Worm (Caenorhabditis elegans) whole organism, L4 larva: ENCODE results near the gene mmcm-1.

ENCODE experiments used
- F10B5.3 ChIP-seq: sonication (generic microtip); optimal IDR thresholded peaks from 2 replicates; lab custom pipeline; 2016; ENCODE audit warnings: mild to moderate bottlenecking, missing genetic modification characterization, missing compliant biosample characterization
- F26F4.8 ChIP-seq: fragments of 200-800 bp; sonication (Bioruptor generic); conservative IDR thresholded peaks from 2 replicates; pipeline ENCODE4 v1.3.6; 2022; ENCODE audit warnings: missing genetic modification characterization, missing compliant biosample characterization
- F49E8.2 ChIP-seq: sonication (generic microtip); optimal IDR thresholded peaks from 2 replicates; lab custom pipeline; 2016; ENCODE audit warnings: missing compliant biosample characterization, mild to moderate bottlenecking, missing genetic modification characterization, borderline replicate concordance
- R02D3.7 ChIP-seq: fragments of 150-350 bp; sonication (generic microtip); optimal IDR thresholded peaks from 3 replicates; lab custom pipeline; 2014; ENCODE audit warnings: missing biosample characterization, missing genetic modification characterization
- T20F7.1 ChIP-seq: fragments of 200-800 bp; sonication (Bioruptor generic); optimal IDR thresholded peaks from 2 replicates; lab custom pipeline; 2018; ENCODE audit warnings: mild to moderate bottlenecking, missing genetic modification characterization, missing compliant biosample characterization
- T26A8.4 ChIP-seq: fragments of 200-800 bp; sonication (Bioruptor generic); IDR thresholded peaks from 2 replicates; pipeline ENCODE4 v1.3.6; 2022; ENCODE audit warnings: missing genetic modification characterization, missing compliant biosample characterization
- Y105C5A.15 ChIP-seq: fragments of 200-800 bp; sonication (Bioruptor generic); IDR thresholded peaks from 2 replicates; pipeline ENCODE4 v1.3.6; 2022; ENCODE audit warnings: missing genetic modification characterization, missing compliant biosample characterization
- Y75B8A.6 ChIP-seq: fragments of 200-800 bp; sonication (Bioruptor generic); IDR thresholded peaks from 2 replicates; pipeline ENCODE4 v1.3.6; 2022; ENCODE audit warnings: missing genetic modification reagents, missing genetic modification characterization, missing compliant biosample characterization
- ZK546.5 ChIP-seq, 2 experiments: sonication (generic microtip); optimal IDR thresholded peaks; 2 replicates each; lab custom pipeline; 2017; ENCODE audit warnings: missing biosample characterization in 2 of 2, missing genetic modification characterization in 2 of 2
- aha-1 ChIP-seq: fragments of 150-350 bp; peaks from one replicate; lab custom pipeline; 2014; ENCODE audit warnings: missing biosample characterization, missing genetic modification characterization
- ama-1 ChIP-seq: fragments of 150-350 bp; optimal IDR thresholded peaks from 2 replicates; lab custom pipeline; 2014; ENCODE audit warnings: inconsistent platforms, mixed read lengths
- arid-1 ChIP-seq: fragments of 200-800 bp; sonication (Bioruptor generic); conservative IDR thresholded peaks from 2 replicates; pipeline ENCODE4 v1.3.6; 2022; ENCODE audit warnings: missing genetic modification reagents, missing genetic modification characterization, missing compliant biosample characterization
- ces-1 ChIP-seq: fragments of 150-350 bp; sonication (generic microtip); optimal IDR thresholded peaks from 4 replicates; lab custom pipeline; 2014; ENCODE audit warnings: missing biosample characterization, missing genetic modification reagents, missing genetic modification characterization
- daf-16 ChIP-seq, 3 experiments: sonication (generic microtip); optimal IDR thresholded peaks; 2 replicates each; lab custom pipeline; 2016 to 2017; ENCODE audit warnings: missing genetic modification characterization in 3 of 3, missing genetic modification reagents in 3 of 3, mild to moderate bottlenecking in 2 of 3, missing compliant biosample characterization in 2 of 3, missing biosample characterization in 1 of 3, moderate library complexity in 1 of 3
- dmd-8 ChIP-seq: fragments of 200-800 bp; sonication (Bioruptor generic); IDR thresholded peaks from 2 replicates; pipeline ENCODE4 v1.3.6; 2022; ENCODE audit warnings: missing genetic modification characterization, missing compliant biosample characterization
- dve-1 ChIP-seq: sonication (generic microtip); optimal IDR thresholded peaks from 2 replicates; lab custom pipeline; 2017; ENCODE audit warnings: antibody characterized with exemption, mild to moderate bottlenecking, missing genetic modification characterization, missing compliant biosample characterization; ENCODE audit not compliant: insufficient read depth
- egl-43 ChIP-seq: fragments of 200-800 bp; sonication (Bioruptor generic); IDR thresholded peaks from 2 replicates; pipeline ENCODE4 v1.3.6; 2022; ENCODE audit warnings: missing genetic modification reagents, missing genetic modification characterization, missing compliant biosample characterization
- hif-1 ChIP-seq, 2 experiments: sonication (generic microtip); optimal IDR thresholded peaks; 2 replicates each; lab custom pipeline; 2016 to 2017; ENCODE audit warnings: missing compliant biosample characterization in 2 of 2, missing genetic modification characterization in 2 of 2, missing genetic modification reagents in 2 of 2, missing genotype in 2 of 2, mild to moderate bottlenecking in 1 of 2
- hlh-11 ChIP-seq: fragments of 200-800 bp; sonication (Bioruptor generic); optimal IDR thresholded peaks from 2 replicates; lab custom pipeline; 2018; ENCODE audit warnings: mild to moderate bottlenecking, missing genetic modification characterization, missing compliant biosample characterization
- lin-1 ChIP-seq: fragments of 200-800 bp; sonication (Bioruptor generic); IDR thresholded peaks from 2 replicates; pipeline ENCODE4 v1.3.6; 2022; ENCODE audit warnings: missing genetic modification reagents, missing genetic modification characterization, missing compliant biosample characterization
- lin-15B ChIP-seq: fragments of 150-350 bp; sonication (generic microtip); optimal IDR thresholded peaks from 3 replicates; lab custom pipeline; 2014; ENCODE audit warnings: missing biosample characterization, missing genetic modification characterization
- lir-3 ChIP-seq: sonication (generic microtip); optimal IDR thresholded peaks from 2 replicates; lab custom pipeline; 2016; ENCODE audit warnings: mild to moderate bottlenecking, missing genetic modification characterization, missing compliant biosample characterization
- lsy-2 ChIP-seq, 2 experiments: fragments of 150-350 bp in 1 of 2; sonication (generic microtip) in 1 of 2; optimal IDR thresholded peaks; 2 replicates each; lab custom pipeline; 2014 to 2017; ENCODE audit warnings: missing biosample characterization in 2 of 2, missing genetic modification characterization in 2 of 2
- madf-5 ChIP-seq, 2 experiments: fragments of 200-800 bp; sonication (Bioruptor generic); IDR thresholded peaks; 2 replicates each; pipeline ENCODE4 v1.3.6; 2022; ENCODE audit warnings: missing compliant biosample characterization in 2 of 2, missing genetic modification characterization in 2 of 2
- mdt-29 ChIP-seq: fragments of 200-800 bp; sonication (Bioruptor generic); IDR thresholded peaks from 2 replicates; pipeline ENCODE4 v1.3.6; 2022; ENCODE audit warnings: missing genetic modification reagents, missing genetic modification characterization, missing compliant biosample characterization
- mep-1 ChIP-seq: fragments of 150-350 bp; sonication (generic microtip); optimal IDR thresholded peaks from 3 replicates; lab custom pipeline; 2014; ENCODE audit warnings: missing biosample characterization, missing genetic modification characterization
- mxl-2 ChIP-seq: fragments of 200-800 bp; sonication (Bioruptor generic); conservative IDR thresholded peaks from 2 replicates; pipeline ENCODE4 v1.3.6; 2022; ENCODE audit warnings: missing genetic modification reagents, missing genetic modification characterization, missing compliant biosample characterization
- mxl-3 ChIP-seq: fragments of 200-800 bp; sonication (Bioruptor generic); optimal IDR thresholded peaks from 2 replicates; lab custom pipeline; 2018; ENCODE audit warnings: mild to moderate bottlenecking, missing genetic modification characterization, missing compliant biosample characterization
- nhr-102 ChIP-seq: sonication (generic microtip); optimal IDR thresholded peaks from 2 replicates; lab custom pipeline; 2016; ENCODE audit warnings: mild to moderate bottlenecking, missing genetic modification characterization, moderate library complexity, missing compliant biosample characterization
- nhr-111 ChIP-seq: fragments of 200-800 bp; sonication (Bioruptor generic); optimal IDR thresholded peaks from 2 replicates; lab custom pipeline; 2018; ENCODE audit warnings: mild to moderate bottlenecking, missing genetic modification characterization, missing compliant biosample characterization
- nhr-28 ChIP-seq: fragments of 150-350 bp; optimal IDR thresholded peaks from 2 replicates; lab custom pipeline; 2014; ENCODE audit warnings: missing biosample characterization, missing genetic modification characterization
- nhr-41 ChIP-seq: fragments of 200-800 bp; sonication (Bioruptor generic); IDR thresholded peaks from 2 replicates; pipeline ENCODE4 v1.3.6; 2022; ENCODE audit warnings: missing genetic modification reagents, missing genetic modification characterization, missing compliant biosample characterization
- nhr-48 ChIP-seq: sonication (generic microtip); optimal IDR thresholded peaks from 2 replicates; lab custom pipeline; 2016; ENCODE audit warnings: mild to moderate bottlenecking, missing genetic modification characterization, missing compliant biosample characterization
- nhr-6 ChIP-seq: fragments of 150-350 bp; optimal IDR thresholded peaks from 2 replicates; lab custom pipeline; 2014; ENCODE audit warnings: missing biosample characterization, missing genetic modification characterization
- pqm-1 ChIP-seq: sonication (generic microtip); optimal IDR thresholded peaks from 2 replicates; lab custom pipeline; 2017; ENCODE audit warnings: missing biosample characterization, missing genetic modification characterization
- saeg-2 ChIP-seq: fragments of 200-800 bp; sonication (Bioruptor generic); IDR thresholded peaks from 2 replicates; pipeline ENCODE4 v1.3.6; 2022; ENCODE audit warnings: missing genetic modification reagents, missing genetic modification characterization, missing compliant biosample characterization
- sdz-12 ChIP-seq: fragments of 200-800 bp; sonication (Bioruptor generic); optimal IDR thresholded peaks from 2 replicates; lab custom pipeline; 2018; ENCODE audit warnings: mild to moderate bottlenecking, missing genetic modification characterization, missing compliant biosample characterization
- skn-1 ChIP-seq: fragments of 150-350 bp; optimal IDR thresholded peaks from 2 replicates; lab custom pipeline; 2014; ENCODE audit warnings: missing biosample characterization, missing genetic modification characterization
- snpc-1.2 ChIP-seq: fragments of 200-800 bp; sonication (Bioruptor generic); IDR thresholded peaks from 2 replicates; pipeline ENCODE4 v1.3.6; 2022; ENCODE audit warnings: missing genetic modification reagents, missing genetic modification characterization, missing compliant biosample characterization
- spr-3 ChIP-seq: fragments of 200-800 bp; sonication (Bioruptor generic); optimal IDR thresholded peaks from 2 replicates; lab custom pipeline; 2018; ENCODE audit warnings: mild to moderate bottlenecking, missing genetic modification characterization, missing compliant biosample characterization
- tag-97 ChIP-seq: fragments of 200-800 bp; sonication (Bioruptor generic); IDR thresholded peaks from 2 replicates; pipeline ENCODE4 v1.3.6; 2022; ENCODE audit warnings: missing genetic modification characterization, missing compliant biosample characterization
- tra-1 ChIP-seq: fragments of 200-800 bp; sonication (Bioruptor generic); IDR thresholded peaks from 2 replicates; pipeline ENCODE4 v1.3.6; 2022; ENCODE audit warnings: missing genetic modification reagents, missing genetic modification characterization, missing compliant biosample characterization
- unc-62 ChIP-seq, 3 experiments: fragments of 150-350 bp in 1 of 3; sonication (generic microtip); optimal IDR thresholded peaks in 2 of 3; peaks in 1 of 3; 1 replicate in 1 of 3; 2 replicates in 2 of 3; lab custom pipeline; 2014 to 2017; ENCODE audit warnings: missing biosample characterization in 3 of 3, missing genetic modification characterization in 3 of 3, missing genetic modification reagents in 3 of 3, missing genotype in 1 of 3
- zfp-2 ChIP-seq: sonication (generic microtip); optimal IDR thresholded peaks from 2 replicates; lab custom pipeline; 2016; ENCODE audit warnings: mild to moderate bottlenecking, missing genetic modification characterization, missing compliant biosample characterization
- zfp-3 ChIP-seq: fragments of 200-800 bp; sonication (Bioruptor generic); conservative IDR thresholded peaks from 2 replicates; pipeline ENCODE4 v1.3.6; 2022; ENCODE audit warnings: missing genetic modification reagents, missing genetic modification characterization, missing compliant biosample characterization
- zip-11 ChIP-seq: fragments of 200-800 bp; sonication (Bioruptor generic); IDR thresholded peaks from 2 replicates; pipeline ENCODE4 v1.3.6; 2022; ENCODE audit warnings: missing genetic modification characterization, missing compliant biosample characterization

mmcm-1 gene

ce11 chrIII:3908205-3908604 is 718 bp upstream of the mmcm-1 start (continued):
- TF ChIP-seq nhr-41 (GFP tag; lab: Robert Waterston, UW) (no peak), zip-11 (GFP tag; lab: Robert Waterston, UW) (no peak), nhr-48 (tag; lab: Kevin White, UChicago) (no peak), F10B5.3 (tag; lab: Kevin White, UChicago) (no peak), nhr-102 (tag; lab: Kevin White, UChicago) (no peak), pqm-1 (no peak), dmd-8 (no peak), spr-3 (no peak), skn-1 (tag; lab: Kevin White, UChicago) (no peak), R02D3.7 (tag; lab: Kevin White, UChicago) (no peak), nhr-28 (tag; lab: Kevin White, UChicago) (peak; percentile 98), saeg-2 (GFP tag; lab: Robert Waterston, UW) (no peak), ZK546.5 (tag; optimal IDR thresholded peaks at IDR 0.05; lab: Kevin White, UChicago) (no peak), Y105C5A.15 (GFP tag; lab: Robert Waterston, UW) (no peak), lin-1 (GFP tag; lab: Robert Waterston, UW) (no peak), mxl-2 (GFP tag; lab: Robert Waterston, UW) (no peak), lin-15B (tag; lab: Kevin White, UChicago) (no peak), nhr-111 (GFP tag; lab: Kevin White, UChicago) (no peak), zfp-3 (GFP tag; lab: Robert Waterston, UW) (no peak), snpc-1.2 (GFP tag; lab: Robert Waterston, UW) (no peak), lir-3 (tag; lab: Kevin White, UChicago) (no peak), F49E8.2 (tag; lab: Kevin White, UChicago) (no peak), dve-1 (tag; lab: Kevin White, UChicago) (peak; percentile 62), tag-97 (GFP tag; lab: Robert Waterston, UW) (no peak), ces-1 (GFP tag; lab: Kevin White, UChicago) (no peak), aha-1 (tag; lab: Kevin White, UChicago) (peak; percentile 100)

- no peak for TF ChIP-seq zfp-2 (tag; lab: Kevin White, UChicago)
- TF ChIP-seq mxl-3 (GFP tag; lab: Kevin White, UChicago): no peak
- TF ChIP-seq snpc-1.2 (GFP tag; lab: Robert Waterston, UW): no peak
- TF ChIP-seq dmd-8: no peak
- no peak for TF ChIP-seq unc-62 (GFP tag; optimal IDR thresholded peaks at IDR 0.05 in 1 of 2; lab: Kevin White, UChicago)
- no peak for TF ChIP-seq unc-62 (tag; optimal IDR thresholded peaks at IDR 0.05; lab: Kevin White, UChicago)
- TF ChIP-seq sdz-12 (GFP tag; lab: Kevin White, UChicago): no peak
Measured at ce11 chrIII:3906481-3906880, 1.0 kb downstream of the mmcm-1 start.

ce11 chrIII:3902588-3903325 is 4.7 kb downstream of the mmcm-1 start:
- TF ChIP-seq F26F4.8 (GFP tag; lab: Robert Waterston, UW) (no peak), T26A8.4 (GFP tag; lab: Robert Waterston, UW) (0 out of 2 replicates have a peak, but pooled peaks have one; percentile 53), T20F7.1 (peak; percentile 21), arid-1 (GFP tag; lab: Robert Waterston, UW) (0 out of 2 replicates have a peak, but pooled peaks have one; percentile 49), egl-43 (GFP tag; lab: Robert Waterston, UW) (peak; percentile 64; the same call in 1 of the 2 replicates), nhr-6 (no peak), lsy-2 (tag; optimal IDR thresholded peaks at IDR 0.05; lab: Kevin White, UChicago) (peak in 1 of 2 experiments; percentile 3), hif-1 (tag; optimal IDR thresholded peaks at IDR 0.05; lab: Kevin White, UChicago) (peak in 1 of 2 experiments; percentile 20), unc-62 (GFP tag; optimal IDR thresholded peaks at IDR 0.05 in 1 of 2; lab: Kevin White, UChicago) (peak in 1 of 2 experiments; percentile 98), unc-62 (tag; optimal IDR thresholded peaks at IDR 0.05; lab: Kevin White, UChicago) (no peak), daf-16 (GFP tag; optimal IDR thresholded peaks at IDR 0.05; lab: Kevin White, UChicago) (peak in 1 of 2 experiments; percentile 67), daf-16 (tag; optimal IDR thresholded peaks at IDR 0.05; lab: Kevin White, UChicago) (peak; percentile 6), madf-5 (GFP tag; IDR thresholded peaks at IDR 0.05; lab: Robert Waterston, UW) (no peak), tra-1 (0 out of 2 replicates have a peak, but pooled peaks have one; percentile 8), hlh-11 (tag; lab: Kevin White, UChicago) (peak; percentile 13), ama-1 (lab: Kevin White, UChicago) (peak; percentile 76), mep-1 (tag; lab: Kevin White, UChicago) (peak; percentile 57), Y75B8A.6 (GFP tag; lab: Robert Waterston, UW) (0 out of 2 replicates have a peak, but pooled peaks have one; percentile 28), mdt-29 (GFP tag; lab: Robert Waterston, UW) (peak; percentile 36; the same call in 1 of the 2 replicates)
